Fruit fly (Drosophila melanogaster): ENCODE results near the gene vri.

Gene vri

DNA sequence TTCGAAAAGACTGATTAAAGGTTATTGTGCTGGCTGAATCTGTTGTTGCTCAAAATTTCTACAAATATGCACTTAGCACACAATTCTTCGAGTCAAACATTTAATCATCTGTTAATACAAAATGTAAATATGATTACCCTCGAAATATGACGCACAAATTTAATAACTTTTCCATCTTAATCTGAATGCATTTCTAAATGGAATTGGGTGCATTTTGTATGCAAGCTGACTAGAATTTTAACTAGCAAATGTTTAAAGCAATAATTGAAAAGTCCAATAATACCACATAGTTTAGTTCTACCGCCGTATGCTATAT, 49.9 kb downstream of the vri start (continued):
- TF ChIP-seq CG42726 (GFP tag; IDR thresholded peaks at IDR 0.05; ENCODE audit: partially characterized antibody) (no peak), kni (GFP tag; optimal IDR thresholded peaks at IDR 0.05) (peak; percentile 29), CG2120 (GFP tag; optimal IDR thresholded peaks at IDR 0.05) (no peak), Sry-δ (GFP tag; optimal IDR thresholded peaks at IDR 0.05) (no peak), bsh (GFP tag; optimal IDR thresholded peaks at IDR 0.05) (peak in 1 of 2 experiments; percentile 66), CG8388 (GFP tag; optimal IDR thresholded peaks at IDR 0.05) (no peak), oc (tag; optimal IDR thresholded peaks at IDR 0.05) (peak; percentile 55), gem (tag; optimal IDR thresholded peaks at IDR 0.05) (peak; percentile 39), CG2875 (GFP tag; optimal IDR thresholded peaks at IDR 0.05) (peak; percentile 59), TFAM (GFP tag; optimal IDR thresholded peaks at IDR 0.05) (no peak), Vsx1 (GFP tag; optimal IDR thresholded peaks at IDR 0.05) (peak; percentile 23), croc (GFP tag; conservative IDR thresholded peaks at IDR 0.05) (no peak), dmrt11E (tag; optimal IDR thresholded peaks at IDR 0.05) (peak; percentile 19), corto (GFP tag; optimal IDR thresholded peaks at IDR 0.05) (no peak), CG13123 (GFP tag; optimal IDR thresholded peaks at IDR 0.05) (no peak), Sox100B (GFP tag; optimal IDR thresholded peaks at IDR 0.05) (peak; percentile 36), CG7987 (GFP tag; optimal IDR thresholded peaks at IDR 0.05) (no peak), dati (GFP tag; IDR thresholded peaks at IDR 0.05) (no peak), Kr (GFP tag; optimal IDR thresholded peaks at IDR 0.05) (no peak), CG1024 (GFP tag; IDR thresholded peaks at IDR 0.05) (peak; percentile 14; the same call in 1 of the 2 replicates), CG17612 (GFP tag; IDR thresholded peaks at IDR 0.05) (no peak), Nf-YA (GFP tag; IDR thresholded peaks at IDR 0.05) (no peak), CG5245 (GFP tag; optimal IDR thresholded peaks at IDR 0.05) (no peak), amos (GFP tag; IDR thresholded peaks at IDR 0.05; ENCODE audit: partially characterized antibody) (no peak), CG8089 (GFP tag; optimal IDR thresholded peaks at IDR 0.05) (no peak), Fer1 (GFP tag; optimal IDR thresholded peaks at IDR 0.05) (no peak), CG7963 (GFP tag; IDR thresholded peaks at IDR 0.05; ENCODE audit: partially characterized antibody) (no peak), CG1832 (GFP tag; optimal IDR thresholded peaks at IDR 0.05) (no peak), Sox102F (GFP tag; optimal IDR thresholded peaks at IDR 0.05) (peak; percentile 47), Drgx (GFP tag; IDR thresholded peaks at IDR 0.05) (no peak), Dll (GFP tag; IDR thresholded peaks at IDR 0.05; ENCODE audit: partially characterized antibody) (no peak), ATbp (GFP tag; optimal IDR thresholded peaks at IDR 0.05) (peak; percentile 66), D (optimal IDR thresholded peaks at IDR 0.05) (no peak), D (GFP tag; optimal IDR thresholded peaks at IDR 0.05) (peak; percentile 17), Atf3 (GFP tag; optimal IDR thresholded peaks at IDR 0.05) (no peak), fd64A (GFP tag; optimal IDR thresholded peaks at IDR 0.05) (peak; percentile 67), unpg (GFP tag; optimal IDR thresholded peaks at IDR 0.05) (peak; percentile 9), shn (GFP tag; optimal IDR thresholded peaks at IDR 0.05) (no peak), CG11723 (GFP tag; optimal IDR thresholded peaks at IDR 0.05) (no peak), ttk (GFP tag; IDR thresholded peaks at IDR 0.05) (no peak), pum (GFP tag; optimal IDR thresholded peaks at IDR 0.05) (no peak)

DNA sequence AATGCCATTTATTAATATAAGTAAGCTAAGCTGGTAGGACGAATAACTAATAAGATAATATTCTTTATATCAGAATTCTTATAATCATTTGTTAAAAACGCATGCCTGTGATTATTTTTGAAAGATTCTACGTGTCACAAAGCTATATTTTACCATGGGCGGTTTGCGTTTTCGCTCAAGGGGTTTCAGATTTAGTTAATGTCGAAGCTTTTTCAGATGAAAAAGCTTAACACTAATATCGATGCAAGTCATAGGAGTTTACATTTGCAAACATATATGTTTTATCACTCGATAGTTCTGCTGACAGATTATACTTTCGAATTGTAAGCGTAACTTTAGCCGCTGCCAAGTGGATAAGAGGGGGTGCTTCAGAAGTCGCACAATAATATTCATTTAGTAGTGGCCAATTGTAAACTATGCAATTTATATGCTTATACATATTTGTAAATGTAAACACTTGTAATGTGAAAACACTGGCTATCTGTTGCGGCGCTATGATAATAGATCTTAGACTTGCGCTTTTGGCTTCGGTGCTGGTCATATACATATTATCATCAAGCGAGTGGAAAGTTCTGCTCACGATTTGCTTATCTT, 52.4 kb downstream of the vri start:
- TF ChIP-seq cg (GFP tag; optimal IDR thresholded peaks at IDR 0.05) (peak; percentile 30), CG13287 (GFP tag; IDR thresholded peaks at IDR 0.05; ENCODE audit: partially characterized antibody) (peak; percentile 29; the same call in 1 of the 2 replicates), CG6813 (GFP tag; optimal IDR thresholded peaks at IDR 0.05) (peak; percentile 13), HmgZ (tag; optimal IDR thresholded peaks at IDR 0.05) (peak; percentile 27), CG7357 (GFP tag; IDR thresholded peaks at IDR 0.05) (no peak), mirr (GFP tag; optimal IDR thresholded peaks at IDR 0.05) (peak; percentile 55), CTCF (GFP tag; optimal IDR thresholded peaks at IDR 0.05) (peak; percentile 55), Hey (tag; optimal IDR thresholded peaks at IDR 0.05) (no peak), Tbp (GFP tag; optimal IDR thresholded peaks at IDR 0.05) (no peak), BEAF-32 (GFP tag; optimal IDR thresholded peaks at IDR 0.05) (peak; percentile 19), eve (GFP tag; optimal IDR thresholded peaks at IDR 0.05) (peak in 1 of 2 experiments; percentile 32), chinmo (GFP tag; IDR thresholded peaks at IDR 0.05; ENCODE audit: partially characterized antibody) (0 out of 4 replicates have a peak, but pooled peaks have one; percentile 33)

Data from whole organism, embryonic.